Fruit fly (Drosophila melanogaster) whole organism, embryonic: ENCODE data around the gene HIP-R.

Source experiments
- CG10959 ChIP-seq: fragments of 200-800 bp; sonication (Bioruptor generic); IDR thresholded peaks from 2 replicates; pipeline ENCODE4 v1.3.6; 2022; ENCODE audit warnings: missing biosample characterization, missing genetic modification characterization
- CG11085 ChIP-seq: fragments of 200-800 bp; sonication (Bioruptor generic); IDR thresholded peaks from 2 replicates; pipeline ENCODE4 v1.3.6; 2022; ENCODE audit warnings: missing biosample characterization, missing genetic modification characterization
- CG11696 ChIP-seq: fragments of 200-800 bp; sonication (Bioruptor generic); IDR thresholded peaks from 2 replicates; pipeline ENCODE4 v1.3.6; 2022; ENCODE audit warnings: missing biosample characterization, missing genetic modification characterization
- CG13287 ChIP-seq: fragments of 200-800 bp; sonication (Bioruptor generic); IDR thresholded peaks from 2 replicates; pipeline ENCODE4 v1.3.6; 2022; ENCODE audit warnings: missing biosample characterization, missing genetic modification characterization; ENCODE audit not compliant: partially characterized antibody
- CG14965 ChIP-seq: fragments of 200-800 bp; sonication (Bioruptor generic); optimal IDR thresholded peaks from 2 replicates; lab custom pipeline; 2016; ENCODE audit warnings: missing biosample characterization, missing genetic modification characterization, borderline replicate concordance
- CG15696 ChIP-seq: fragments of 200-800 bp; sonication (Bioruptor generic); optimal IDR thresholded peaks from 2 replicates; lab custom pipeline; 2019; ENCODE audit warnings: missing biosample characterization, mild to moderate bottlenecking, missing genetic modification characterization, moderate library complexity
- CG1603 ChIP-seq: fragments of 200-800 bp; sonication (Bioruptor generic); optimal IDR thresholded peaks from 2 replicates; lab custom pipeline; 2019; ENCODE audit warnings: missing biosample characterization, mild to moderate bottlenecking, missing genetic modification characterization, moderate library complexity
- CG16815 ChIP-seq: fragments of 200-800 bp; sonication (Bioruptor generic); optimal IDR thresholded peaks from 3 replicates; lab custom pipeline; 2017; ENCODE audit warnings: missing biosample characterization, mild to moderate bottlenecking, missing genetic modification characterization
- CG17829 ChIP-seq: fragments of 200-800 bp; optimal IDR thresholded peaks from 2 replicates; lab custom pipeline; 2019; ENCODE audit warnings: missing biosample characterization, mild to moderate bottlenecking, missing genetic modification characterization, moderate library complexity
- CG1792 ChIP-seq: fragments of 200-800 bp; sonication (Bioruptor generic); optimal IDR thresholded peaks from 2 replicates; lab custom pipeline; 2016; ENCODE audit warnings: missing biosample characterization, missing genetic modification characterization
- CG18262 ChIP-seq: fragments of 200-800 bp; optimal IDR thresholded peaks from 3 replicates; lab custom pipeline; 2019; ENCODE audit warnings: missing biosample characterization, mild to moderate bottlenecking, missing genetic modification characterization, moderate library complexity
- CG18476 ChIP-seq: fragments of 200-800 bp; sonication (Bioruptor generic); optimal IDR thresholded peaks from 2 replicates; lab custom pipeline; 2016; ENCODE audit warnings: missing biosample characterization, mild to moderate bottlenecking, missing genetic modification characterization
- CG2116 ChIP-seq: fragments of 200-800 bp; sonication (Bioruptor generic); optimal IDR thresholded peaks from 3 replicates; lab custom pipeline; 2018; ENCODE audit warnings: missing biosample characterization, mild to moderate bottlenecking, missing genetic modification characterization
- CG2712 ChIP-seq: fragments of 200-800 bp; optimal IDR thresholded peaks from 3 replicates; lab custom pipeline; 2019; ENCODE audit warnings: missing biosample characterization, mild to moderate bottlenecking, missing genetic modification characterization, moderate library complexity
- CG32772 ChIP-seq: fragments of 200-800 bp; sonication (Bioruptor generic); IDR thresholded peaks from 2 replicates; pipeline ENCODE4 v1.3.6; 2022; ENCODE audit warnings: missing biosample characterization, missing genetic modification characterization
- CG34376 ChIP-seq: fragments of 200-800 bp; sonication (Bioruptor generic); optimal IDR thresholded peaks from 2 replicates; lab custom pipeline; 2018; ENCODE audit warnings: missing biosample characterization, mild to moderate bottlenecking, missing genetic modification characterization
- CG4404 ChIP-seq: fragments of 200-800 bp; sonication (Bioruptor generic); IDR thresholded peaks from 2 replicates; pipeline ENCODE4 v1.3.6; 2022; ENCODE audit warnings: missing biosample characterization, missing genetic modification characterization
- CG9727 ChIP-seq: fragments of 200-800 bp; sonication (Bioruptor generic); optimal IDR thresholded peaks from 3 replicates; lab custom pipeline; 2017; ENCODE audit warnings: missing biosample characterization, mild to moderate bottlenecking, missing genetic modification characterization
- CG9876 ChIP-seq: fragments of 200-800 bp; sonication (Bioruptor generic); optimal IDR thresholded peaks from 2 replicates; lab custom pipeline; 2016; ENCODE audit warnings: missing biosample characterization, missing genetic modification characterization
- Hey ChIP-seq: fragments of 200-800 bp; sonication (Bioruptor generic); optimal IDR thresholded peaks from 3 replicates; lab custom pipeline; 2018; ENCODE audit warnings: missing biosample characterization, mild to moderate bottlenecking, missing genetic modification characterization
- Jarid2 ChIP-seq: fragments of 200-800 bp; sonication (Bioruptor generic); optimal IDR thresholded peaks from 3 replicates; lab custom pipeline; 2017; ENCODE audit warnings: mild to moderate bottlenecking, missing biosample characterization, missing genetic modification reagents, missing genetic modification characterization
- Med ChIP-seq: fragments of 200-800 bp; sonication (Bioruptor generic); peaks from one replicate; lab custom pipeline; 2016; ENCODE audit warnings: missing biosample characterization, missing genetic modification characterization, mild to moderate bottlenecking, inconsistent platforms, moderate library complexity
- Myb ChIP-seq: fragments of 200-800 bp; sonication (Bioruptor generic); optimal IDR thresholded peaks from 2 replicates; lab custom pipeline; 2016; ENCODE audit warnings: missing biosample characterization, missing genetic modification characterization
- Pdp1 ChIP-seq, 2 experiments: fragments of 200-800 bp; sonication (Bioruptor generic); optimal IDR thresholded peaks; 3 replicates each; lab custom pipeline; 2016; ENCODE audit warnings: missing biosample characterization in 2 of 2, missing genetic modification characterization in 2 of 2, mild to moderate bottlenecking in 1 of 2, moderate library complexity in 1 of 2
- Spps ChIP-seq: fragments of 200-800 bp; sonication (Bioruptor generic); optimal IDR thresholded peaks from 2 replicates; lab custom pipeline; 2018; ENCODE audit warnings: missing biosample characterization, mild to moderate bottlenecking, missing genetic modification characterization
- Xrp1 ChIP-seq: fragments of 200-800 bp; sonication (Bioruptor generic); IDR thresholded peaks from 2 replicates; pipeline ENCODE4 v1.3.6; 2022; ENCODE audit warnings: missing biosample characterization, missing genetic modification characterization
- bcd ChIP-seq: fragments of 200-800 bp; sonication (Bioruptor generic); optimal IDR thresholded peaks from 2 replicates; lab custom pipeline; 2017; ENCODE audit warnings: missing biosample characterization, mild to moderate bottlenecking, missing genetic modification characterization
- br ChIP-seq: fragments of >200 bp; optimal IDR thresholded peaks from 2 replicates; lab custom pipeline; 2017
- chif ChIP-seq, 2 experiments: fragments of 200-800 bp; sonication (Bioruptor generic); optimal IDR thresholded peaks; 3 replicates each; lab custom pipeline; 2016; ENCODE audit warnings: missing biosample characterization in 2 of 2, missing genetic modification characterization in 2 of 2
- chinmo ChIP-seq: fragments of 200-800 bp; sonication (Bioruptor generic); IDR thresholded peaks from 4 replicates; pipeline ENCODE4 v1.3.6; 2022; ENCODE audit warnings: missing biosample characterization, missing genetic modification characterization; ENCODE audit not compliant: partially characterized antibody
- danr ChIP-seq: fragments of 200-800 bp; sonication (Bioruptor generic); IDR thresholded peaks from 2 replicates; pipeline ENCODE4 v1.3.6; 2022; ENCODE audit warnings: missing biosample characterization, missing genetic modification characterization
- emc ChIP-seq: fragments of 200-800 bp; sonication (Bioruptor generic); optimal IDR thresholded peaks from 2 replicates; lab custom pipeline; 2016; ENCODE audit warnings: missing biosample characterization, missing genetic modification characterization
- gcm2 ChIP-seq: fragments of 200-800 bp; sonication (Bioruptor generic); optimal IDR thresholded peaks from 2 replicates; lab custom pipeline; 2016; ENCODE audit warnings: missing biosample characterization, missing genetic modification characterization
- gem ChIP-seq: fragments of 200-800 bp; sonication (Bioruptor generic); optimal IDR thresholded peaks from 2 replicates; lab custom pipeline; 2019; ENCODE audit warnings: missing biosample characterization, mild to moderate bottlenecking, missing genetic modification characterization, moderate library complexity
- gfzf ChIP-seq: fragments of 200-800 bp; sonication (Bioruptor generic); optimal IDR thresholded peaks from 2 replicates; lab custom pipeline; 2016; ENCODE audit warnings: missing biosample characterization, mild to moderate bottlenecking, missing genetic modification characterization, moderate library complexity
- grn ChIP-seq: fragments of 200-800 bp; sonication (Bioruptor generic); optimal IDR thresholded peaks from 3 replicates; lab custom pipeline; 2017; ENCODE audit warnings: missing biosample characterization, missing genetic modification characterization
- gt ChIP-seq: fragments of 200-800 bp; sonication (Bioruptor generic); IDR thresholded peaks from 2 replicates; pipeline ENCODE4 v1.3.6; 2022; ENCODE audit warnings: missing biosample characterization, missing genetic modification characterization
- hbn ChIP-seq: fragments of 200-800 bp; sonication (Bioruptor generic); IDR thresholded peaks from 2 replicates; pipeline ENCODE4 v1.3.6; 2022; ENCODE audit warnings: missing biosample characterization, missing genetic modification characterization; ENCODE audit not compliant: partially characterized antibody
- kni ChIP-seq: fragments of 200-800 bp; sonication (Bioruptor generic); optimal IDR thresholded peaks from 3 replicates; lab custom pipeline; 2017; ENCODE audit warnings: mild to moderate bottlenecking, missing biosample characterization, missing genetic modification reagents, missing genetic modification characterization
- lilli ChIP-seq: fragments of 200-800 bp; sonication (Bioruptor generic); optimal IDR thresholded peaks from 3 replicates; lab custom pipeline; 2016; ENCODE audit warnings: missing biosample characterization, missing genetic modification characterization
- pita ChIP-seq: fragments of 200-800 bp; sonication (Bioruptor generic); optimal IDR thresholded peaks from 2 replicates; lab custom pipeline; 2017; ENCODE audit warnings: missing biosample characterization, mild to moderate bottlenecking, missing genetic modification characterization
- sens ChIP-seq: fragments of 200-800 bp; sonication (Bioruptor generic); peaks from one replicate; lab custom pipeline; 2016; ENCODE audit warnings: missing biosample characterization, missing genetic modification characterization
- slbo ChIP-seq: fragments of 200-800 bp; sonication (Bioruptor generic); IDR thresholded peaks from 2 replicates; pipeline ENCODE4 v1.3.6; 2022; ENCODE audit warnings: missing biosample characterization, missing genetic modification characterization
- sug ChIP-seq: fragments of 200-800 bp; optimal IDR thresholded peaks from 2 replicates; lab custom pipeline; 2019; ENCODE audit warnings: missing biosample characterization, mild to moderate bottlenecking, missing genetic modification characterization, moderate library complexity
- twi ChIP-seq: fragments of 200-800 bp; optimal IDR thresholded peaks from 2 replicates; lab custom pipeline; 2019; ENCODE audit warnings: missing biosample characterization, mild to moderate bottlenecking, missing genetic modification characterization, moderate library complexity
- yki ChIP-seq: fragments of >200 bp; optimal IDR thresholded peaks from 3 replicates; lab custom pipeline; 2018
- zen ChIP-seq: fragments of 200-800 bp; sonication (Bioruptor generic); optimal IDR thresholded peaks from 3 replicates; lab custom pipeline; 2018; ENCODE audit warnings: missing biosample characterization, mild to moderate bottlenecking, missing genetic modification characterization, moderate library complexity
- zf30C ChIP-seq: fragments of 200-800 bp; sonication (Bioruptor generic); optimal IDR thresholded peaks from 3 replicates; lab custom pipeline; 2018; ENCODE audit warnings: missing biosample characterization, mild to moderate bottlenecking, missing genetic modification characterization
- zfh1 ChIP-seq: fragments of 200-800 bp; sonication (Bioruptor generic); IDR thresholded peaks from 3 replicates; pipeline ENCODE4 v1.3.6; 2022; ENCODE audit warnings: missing biosample characterization, missing genetic modification characterization

HIP-R gene

DNA sequence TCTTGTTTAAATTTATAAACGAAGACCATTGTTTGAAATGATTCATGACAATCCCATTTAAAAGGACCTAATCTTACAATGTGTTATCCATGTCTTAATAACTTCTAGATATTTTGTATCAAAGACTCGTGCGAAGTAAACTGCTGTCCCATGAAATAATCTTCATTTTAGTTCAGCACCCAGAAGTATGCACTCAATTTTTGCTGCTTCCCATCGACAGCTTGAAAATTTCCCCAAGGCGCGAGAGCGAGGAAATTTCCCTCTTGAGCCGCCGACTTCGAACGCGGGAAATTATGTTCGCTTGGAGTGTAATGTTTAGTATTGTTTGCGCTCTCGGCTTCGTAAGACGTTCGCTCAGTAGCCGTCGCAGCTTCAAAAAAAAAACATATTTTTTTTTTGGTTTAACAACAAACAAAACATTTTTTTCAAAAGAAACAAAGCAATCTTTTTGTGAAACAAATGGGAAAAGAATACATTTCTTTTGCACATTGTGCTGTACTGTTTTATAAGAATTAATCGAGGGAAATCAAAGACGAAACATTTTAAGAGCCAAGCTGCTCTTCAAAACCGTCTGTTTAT is 46.1 kb downstream of the HIP-R start (continued):
- TF ChIP-seq pita (GFP tag; lab: Kevin White, UChicago) (peak; percentile 4), CG32772 (GFP tag; lab: Robert Waterston, UW) (no peak), bcd (no peak)

DNA sequence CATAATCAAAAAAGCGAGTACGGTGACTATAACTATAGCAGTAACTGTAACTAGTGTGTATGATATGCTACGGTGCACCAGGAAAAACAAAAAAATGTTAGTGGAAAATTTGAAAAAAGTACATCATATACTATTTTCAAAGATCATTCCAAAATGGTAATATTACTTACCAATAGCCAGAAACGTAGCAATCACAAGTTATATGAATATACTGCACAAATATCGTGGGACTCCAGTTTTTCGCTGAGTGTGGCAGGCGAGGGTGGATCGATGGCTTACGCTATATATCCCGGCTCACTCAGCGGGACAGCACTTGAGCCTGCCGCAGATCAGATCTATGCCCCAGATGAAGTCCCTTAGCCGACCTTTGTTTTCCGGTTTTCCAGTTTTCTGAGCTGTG is 47.9 kb downstream of the HIP-R start:
- TF ChIP-seq zfh1 (peak; percentile 49; the same call in 2 of the 3 replicates), twi (tag; lab: Kevin White, UChicago) (peak; percentile 38), Hey (tag; lab: Kevin White, UChicago) (no peak), Med (GFP tag; lab: Kevin White, UChicago) (peak; percentile 12), CG9876 (GFP tag; lab: Kevin White, UChicago) (no peak), CG11696 (GFP tag; lab: Robert Waterston, UW) (no peak), zen (tag; lab: Kevin White, UChicago) (peak; percentile 30), kni (GFP tag; lab: Kevin White, UChicago) (peak; percentile 48), CG15696 (tag; lab: Kevin White, UChicago) (peak; percentile 3), Myb (no peak), sens (GFP tag; lab: Kevin White, UChicago) (peak; percentile 57), emc (GFP tag; lab: Kevin White, UChicago) (no peak), CG18262 (tag; lab: Kevin White, UChicago) (peak; percentile 2), CG1603 (tag; lab: Kevin White, UChicago) (peak; percentile 3), Jarid2 (no peak), CG11085 (GFP tag; lab: Robert Waterston, UW) (no peak), Spps (tag; lab: Kevin White, UChicago) (no peak), hbn (GFP tag; lab: Robert Waterston, UW) (no peak), gfzf (GFP tag; lab: Kevin White, UChicago) (no peak), CG18476 (GFP tag; lab: Kevin White, UChicago) (peak; percentile 95), CG4404 (GFP tag; lab: Robert Waterston, UW) (peak; percentile 23; the same call in 1 of the 2 replicates), sug (no peak), gcm2 (GFP tag; lab: Kevin White, UChicago) (no peak), CG1792 (GFP tag; lab: Kevin White, UChicago) (no peak), CG2712 (peak; percentile 10), CG9727 (peak; percentile 4), yki (lab: Kevin White, UChicago) (no peak), CG16815 (no peak), zf30C (GFP tag; lab: Kevin White, UChicago) (peak; percentile 88), gem (tag; lab: Kevin White, UChicago) (peak; percentile 28), lilli (GFP tag; lab: Kevin White, UChicago) (no peak), Pdp1 (GFP tag; optimal IDR thresholded peaks at IDR 0.05; lab: Kevin White, UChicago) (peak in 1 of 2 experiments; percentile 44), br (lab: Kevin White, UChicago) (no peak), gt (no peak), CG17829 (tag; lab: Kevin White, UChicago) (peak; percentile 1), CG14965 (no peak), chinmo (GFP tag; lab: Robert Waterston, UW) (no peak), CG10959 (GFP tag; lab: Robert Waterston, UW) (peak; percentile 35; the same call in 1 of the 2 replicates), danr (GFP tag; lab: Robert Waterston, UW) (no peak), Xrp1 (GFP tag; lab: Robert Waterston, UW) (0 out of 2 replicates have a peak, but pooled peaks have one; percentile 16), CG13287 (GFP tag; lab: Robert Waterston, UW) (no peak), grn (GFP tag; lab: Kevin White, UChicago) (peak; percentile 39), slbo (no peak), CG34376 (no peak), CG2116 (GFP tag; lab: Kevin White, UChicago) (no peak), chif (GFP tag; optimal IDR thresholded peaks at IDR 0.05; lab: Kevin White, UChicago) (peak in 1 of 2 experiments; percentile 25)
